Worm (Caenorhabditis elegans): ENCODE data around the gene Y39G8B.13.

Y39G8B.13 gene

ce11 chrII:13956529-13956928 is 26.3 kb downstream of the Y39G8B.13 start (continued):
- peak; percentile 84 for TF ChIP-seq hlh-11 (tag; optimal IDR thresholded peaks at IDR 0.05)
- TF ChIP-seq egl-27 (tag; optimal IDR thresholded peaks at IDR 0.05), result no peak
- peak in 1 of 2 experiments; percentile 21 for TF ChIP-seq daf-16 (GFP tag; optimal IDR thresholded peaks at IDR 0.05)
- peak; percentile 89 for TF ChIP-seq daf-16 (tag; optimal IDR thresholded peaks at IDR 0.05)
- no peak for TF ChIP-seq rbr-2 (tag; optimal IDR thresholded peaks at IDR 0.05)
- TF ChIP-seq dmd-8 (GFP tag; IDR thresholded peaks at IDR 0.05), result no peak
- TF ChIP-seq aha-1 (tag), result peak; percentile 64
- TF ChIP-seq zfp-3 (GFP tag; conservative IDR thresholded peaks at IDR 0.05), result no peak
- TF ChIP-seq nhr-77 (tag; optimal IDR thresholded peaks at IDR 0.05), result peak; percentile 99
- TF ChIP-seq T20F7.1 (GFP tag; optimal IDR thresholded peaks at IDR 0.05), result no peak
- no peak for TF ChIP-seq spr-1 (tag; optimal IDR thresholded peaks at IDR 0.05)
- TF ChIP-seq pqm-1 (tag; optimal IDR thresholded peaks at IDR 0.05), result peak; percentile 93
- no peak for TF ChIP-seq daf-19 (GFP tag; conservative IDR thresholded peaks at IDR 0.05)
- TF ChIP-seq pha-4 (GFP tag; IDR thresholded peaks at IDR 0.05), result no peak
- TF ChIP-seq pha-4 (tag; optimal IDR thresholded peaks at IDR 0.05), result no peak
- TF ChIP-seq zag-1 (tag; optimal IDR thresholded peaks at IDR 0.05), result no peak
- TF ChIP-seq R02D3.7 (tag; optimal IDR thresholded peaks at IDR 0.05), result no peak
- peak; percentile 99 for TF ChIP-seq nhr-28 (tag; optimal IDR thresholded peaks at IDR 0.05)
- peak in 1 of 2 experiments; percentile 54 for TF ChIP-seq hif-1 (tag; optimal IDR thresholded peaks at IDR 0.05)
- TF ChIP-seq mdl-1 (tag; optimal IDR thresholded peaks at IDR 0.05), result no peak
- no peak for TF ChIP-seq dmd-9 (GFP tag; IDR thresholded peaks at IDR 0.05)
- TF ChIP-seq nhr-11 (tag; optimal IDR thresholded peaks at IDR 0.05), result no peak
- no peak for TF ChIP-seq lin-15B (tag; optimal IDR thresholded peaks at IDR 0.05)
- no peak for TF ChIP-seq vab-7 (GFP tag; IDR thresholded peaks at IDR 0.05)
- TF ChIP-seq F26F4.8 (GFP tag; conservative IDR thresholded peaks at IDR 0.05), result no peak
- TF ChIP-seq cey-2 (tag; optimal IDR thresholded peaks at IDR 0.05; ENCODE audit: borderline replicate concordance, insufficient read depth), result no peak
- no peak for TF ChIP-seq ZK337.2 (GFP tag; IDR thresholded peaks at IDR 0.05)
- TF ChIP-seq lsy-2 (tag; optimal IDR thresholded peaks at IDR 0.05), result peak in 1 of 2 experiments; percentile 48
- TF ChIP-seq nhr-48 (tag; optimal IDR thresholded peaks at IDR 0.05), result peak; percentile 18
- no peak for TF ChIP-seq aly-2 (tag; optimal IDR thresholded peaks at IDR 0.05)
- TF ChIP-seq ztf-11 (tag; optimal IDR thresholded peaks at IDR 0.05), result no peak
- TF ChIP-seq daf-8 (GFP tag; IDR thresholded peaks at IDR 0.05), result no peak
- TF ChIP-seq nhr-42 (GFP tag; IDR thresholded peaks at IDR 0.05), result peak; percentile 51; the same call in 1 of the 2 replicates

DNA sequence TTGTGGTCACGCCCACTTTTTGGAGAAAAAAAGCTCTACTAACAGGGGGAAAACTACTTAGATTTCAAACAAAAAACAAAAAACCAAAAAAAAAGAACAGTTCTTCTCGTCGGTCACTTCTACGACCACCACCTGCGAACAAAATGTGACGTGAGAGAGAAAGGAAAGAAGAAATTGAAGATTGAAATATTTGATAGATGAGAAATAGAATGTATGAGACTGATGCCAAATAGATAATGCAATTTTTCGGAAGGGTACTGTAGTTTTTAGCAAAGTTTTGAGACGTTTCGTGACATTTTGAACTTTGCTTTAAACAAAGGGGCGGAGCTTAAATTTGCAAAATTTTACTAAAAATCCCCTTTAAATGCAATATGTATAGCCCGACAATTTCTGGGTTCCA is 27.9 kb downstream of the Y39G8B.13 start:
- no peak for TF ChIP-seq unc-130 (GFP tag; optimal IDR thresholded peaks at IDR 0.05)
- TF ChIP-seq nhr-28 (tag; optimal IDR thresholded peaks at IDR 0.05), result peak; percentile 37
- TF ChIP-seq hlh-30 (tag; optimal IDR thresholded peaks at IDR 0.05; ENCODE audit: insufficient read depth), result peak; percentile 29
- no peak for TF ChIP-seq nhr-76 (tag; optimal IDR thresholded peaks at IDR 0.05)
- no peak for TF ChIP-seq egl-27 (tag; optimal IDR thresholded peaks at IDR 0.05)
- no peak for TF ChIP-seq spr-3 (GFP tag; optimal IDR thresholded peaks at IDR 0.05)
- no peak for TF ChIP-seq tag-97 (GFP tag; IDR thresholded peaks at IDR 0.05)
- TF ChIP-seq ceh-82 (tag; optimal IDR thresholded peaks at IDR 0.05), result no peak
- no peak for TF ChIP-seq zfp-3 (GFP tag; conservative IDR thresholded peaks at IDR 0.05)
- peak; percentile 4 for TF ChIP-seq dve-1 (tag; optimal IDR thresholded peaks at IDR 0.05; ENCODE audit: insufficient read depth)
- no peak for TF ChIP-seq ceh-44 (GFP tag; IDR thresholded peaks at IDR 0.05)
- no peak for TF ChIP-seq lin-1 (GFP tag; IDR thresholded peaks at IDR 0.05)
- TF ChIP-seq pqm-1 (tag; optimal IDR thresholded peaks at IDR 0.05), result no peak
- TF ChIP-seq egl-43 (GFP tag; IDR thresholded peaks at IDR 0.05), result no peak
- TF ChIP-seq nhr-237 (tag; optimal IDR thresholded peaks at IDR 0.05), result no peak
- no peak for TF ChIP-seq lin-13 (GFP tag; optimal IDR thresholded peaks at IDR 0.05)
- no peak for TF ChIP-seq madf-9 (GFP tag; conservative IDR thresholded peaks at IDR 0.05)
- no peak for TF ChIP-seq set-16 (GFP tag; IDR thresholded peaks at IDR 0.05)
- TF ChIP-seq lin-29 (GFP tag; IDR thresholded peaks at IDR 0.05), result no peak
- TF ChIP-seq gei-8 (GFP tag; optimal IDR thresholded peaks at IDR 0.05), result no peak
- TF ChIP-seq D1046.2 (GFP tag; IDR thresholded peaks at IDR 0.05), result no peak
- no peak for TF ChIP-seq ztf-11 (tag; optimal IDR thresholded peaks at IDR 0.05)
- TF ChIP-seq ces-1 (GFP tag; optimal IDR thresholded peaks at IDR 0.05), result no peak
- no peak for TF ChIP-seq lin-39 (tag; optimal IDR thresholded peaks at IDR 0.05)
- TF ChIP-seq ztf-7 (tag; optimal IDR thresholded peaks at IDR 0.05), result no peak
